Fruit fly (Drosophila melanogaster) S2 (cell line): ENCODE data around the gene AsnS.

ENCODE experiments used
- CG8478 ChIP-seq: fragments of >200 bp; optimal IDR thresholded peaks from 2 replicates; lab custom pipeline; 2018
- CTCF ChIP-seq, 2 experiments: fragments of >200 bp; optimal IDR thresholded peaks; 2 replicates each; lab custom pipeline; 2018

DNA sequence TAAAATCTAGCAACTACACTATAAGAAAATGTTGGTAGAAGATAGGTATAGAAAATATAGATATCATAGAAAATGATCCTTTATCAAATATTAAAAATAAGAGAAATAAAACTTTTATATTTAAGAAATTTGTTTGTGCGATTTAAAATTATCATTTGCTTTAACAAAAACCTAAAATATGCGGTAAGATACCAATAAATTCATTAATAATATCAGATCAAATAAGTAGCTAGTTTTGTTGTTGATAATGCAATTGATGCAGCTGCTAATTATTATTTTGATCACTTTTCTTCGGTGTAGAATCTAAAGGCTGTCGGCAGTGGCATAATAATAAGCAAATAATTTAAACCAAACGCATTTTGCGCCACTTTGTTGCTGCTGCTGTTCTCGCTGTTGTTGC, 51.4 kb downstream of the AsnS start:
- TF ChIP-seq CTCF (optimal IDR thresholded peaks at IDR 0.05; lab: Kevin White, UChicago): no peak
- no peak for TF ChIP-seq CG8478 (lab: Kevin White, UChicago)
